Worm (Caenorhabditis elegans) whole organism, young adult: ENCODE measurements around the gene C56G2.5.

ENCODE experiments used
- B0019.2 ChIP-seq: fragments of 200-800 bp; sonication (Bioruptor generic); conservative IDR thresholded peaks from 2 replicates; pipeline ENCODE4 v1.3.6; 2022; ENCODE audit warnings: missing genetic modification reagents, missing genetic modification characterization, missing compliant biosample characterization
- B0336.3 ChIP-seq: fragments of 200-800 bp; sonication (Bioruptor generic); IDR thresholded peaks from 2 replicates; pipeline ENCODE4 v1.3.6; 2022; ENCODE audit warnings: missing genetic modification characterization, missing compliant biosample characterization
- F10E7.11 ChIP-seq: sonication (generic microtip); optimal IDR thresholded peaks from 2 replicates; lab custom pipeline; 2017; ENCODE audit warnings: mild to moderate bottlenecking, missing genetic modification characterization, moderate library complexity, missing compliant biosample characterization
- F33H1.4 ChIP-seq: fragments of 200-800 bp; sonication (Bioruptor generic); IDR thresholded peaks from 2 replicates; pipeline ENCODE4 v1.3.6; 2022; ENCODE audit warnings: missing genetic modification reagents, missing genetic modification characterization, missing compliant biosample characterization
- F37B4.10 ChIP-seq: fragments of 200-800 bp; sonication (Bioruptor generic); IDR thresholded peaks from 2 replicates; pipeline ENCODE4 v1.3.6; 2022; ENCODE audit warnings: missing genetic modification characterization, missing compliant biosample characterization
- K12H6.12 ChIP-seq: fragments of 200-800 bp; sonication (Bioruptor generic); optimal IDR thresholded peaks from 2 replicates; lab custom pipeline; 2018; ENCODE audit warnings: mild to moderate bottlenecking, missing genetic modification characterization, missing compliant biosample characterization
- T26A5.8 ChIP-seq: sonication (generic microtip); optimal IDR thresholded peaks from 2 replicates; lab custom pipeline; 2016; ENCODE audit warnings: missing genetic modification characterization, missing compliant biosample characterization
- Y53G8AR.9 ChIP-seq: fragments of 200-800 bp; sonication (Bioruptor generic); conservative IDR thresholded peaks from 2 replicates; pipeline ENCODE4 v1.3.6; 2022; ENCODE audit warnings: missing genetic modification reagents, missing genetic modification characterization, missing compliant biosample characterization
- Y67H2A.10 ChIP-seq: fragments of 200-800 bp; sonication (Bioruptor generic); conservative IDR thresholded peaks from 2 replicates; pipeline ENCODE4 v1.3.6; 2022; ENCODE audit warnings: missing genetic modification reagents, missing genetic modification characterization, missing compliant biosample characterization
- akir-1 ChIP-seq: fragments of 200-800 bp; sonication (Bioruptor generic); optimal IDR thresholded peaks from 2 replicates; lab custom pipeline; 2018; ENCODE audit warnings: mild to moderate bottlenecking, missing genetic modification characterization, moderate library complexity, missing compliant biosample characterization
- atf-7 ChIP-seq: sonication (generic microtip); optimal IDR thresholded peaks from 2 replicates; lab custom pipeline; 2017; ENCODE audit warnings: mild to moderate bottlenecking, missing genetic modification characterization, missing compliant biosample characterization
- athp-1 ChIP-seq: sonication (generic microtip); optimal IDR thresholded peaks from 2 replicates; lab custom pipeline; 2017; ENCODE audit warnings: mild to moderate bottlenecking, missing genetic modification characterization, missing compliant biosample characterization
- attf-5 ChIP-seq: fragments of 200-800 bp; sonication (Bioruptor generic); optimal IDR thresholded peaks from 2 replicates; lab custom pipeline; 2018; ENCODE audit warnings: mild to moderate bottlenecking, missing genetic modification characterization, missing compliant biosample characterization
- bed-2 ChIP-seq: fragments of 200-800 bp; sonication (Bioruptor generic); IDR thresholded peaks from 2 replicates; pipeline ENCODE4 v1.3.6; 2022; ENCODE audit warnings: missing genetic modification reagents, missing genetic modification characterization, missing compliant biosample characterization
- ccch-3 ChIP-seq: fragments of 200-800 bp; sonication (Bioruptor generic); optimal IDR thresholded peaks from 2 replicates; lab custom pipeline; 2018; ENCODE audit warnings: mild to moderate bottlenecking, missing genetic modification characterization, missing compliant biosample characterization
- cebp-1 ChIP-seq, 2 experiments: fragments of 200-800 bp in 1 of 2; sonication (Bioruptor generic) in 1 of 2; sonication (generic microtip) in 1 of 2; IDR thresholded peaks in 1 of 2; optimal IDR thresholded peaks in 1 of 2; 2 replicates each; pipeline versions ENCODE4 v1.3.6 to Lab custom; 2017 to 2022; ENCODE audit warnings: missing compliant biosample characterization in 2 of 2, missing genetic modification characterization in 2 of 2, mild to moderate bottlenecking in 1 of 2, missing genetic modification reagents in 1 of 2, moderate library complexity in 1 of 2
- ceh-27 ChIP-seq: fragments of 200-800 bp; sonication (Bioruptor generic); optimal IDR thresholded peaks from 2 replicates; lab custom pipeline; 2018; ENCODE audit warnings: mild to moderate bottlenecking, missing genetic modification characterization, moderate library complexity, missing compliant biosample characterization
- chd-7 ChIP-seq: sonication (generic microtip); optimal IDR thresholded peaks from 2 replicates; lab custom pipeline; 2016; ENCODE audit warnings: mild to moderate bottlenecking, missing genetic modification characterization, moderate library complexity, missing compliant biosample characterization
- die-1 ChIP-seq: sonication (generic microtip); optimal IDR thresholded peaks from 2 replicates; lab custom pipeline; 2016; ENCODE audit warnings: missing genotype, mild to moderate bottlenecking, missing genetic modification characterization, missing compliant biosample characterization
- dpff-1 ChIP-seq: sonication (generic microtip); optimal IDR thresholded peaks from 2 replicates; lab custom pipeline; 2017; ENCODE audit warnings: mild to moderate bottlenecking, missing genetic modification characterization, missing compliant biosample characterization
- egl-18 ChIP-seq: fragments of 200-800 bp; sonication (Bioruptor generic); IDR thresholded peaks from 2 replicates; pipeline ENCODE4 v1.3.6; 2022; ENCODE audit warnings: missing genetic modification reagents, missing genetic modification characterization, missing compliant biosample characterization
- egrh-3 ChIP-seq: fragments of 200-800 bp; sonication (Bioruptor generic); IDR thresholded peaks from 2 replicates; pipeline ENCODE4 v1.3.6; 2022; ENCODE audit warnings: missing genetic modification reagents, missing genetic modification characterization, missing compliant biosample characterization
- ets-4 ChIP-seq: fragments of 200-800 bp; sonication (Bioruptor generic); optimal IDR thresholded peaks from 2 replicates; lab custom pipeline; 2018; ENCODE audit warnings: mild to moderate bottlenecking, missing genetic modification characterization, missing compliant biosample characterization
- hsf-1 ChIP-seq: fragments of 200-800 bp; sonication (Bioruptor generic); IDR thresholded peaks from 2 replicates; pipeline ENCODE4 v1.3.6; 2022; ENCODE audit warnings: missing genetic modification reagents, missing genetic modification characterization, missing compliant biosample characterization
- let-607 ChIP-seq, 2 experiments: fragments of 200-800 bp in 1 of 2; sonication (Bioruptor generic) in 1 of 2; sonication (generic microtip) in 1 of 2; optimal IDR thresholded peaks; 2 replicates each; lab custom pipeline; 2016 to 2018; ENCODE audit warnings: mild to moderate bottlenecking in 2 of 2, missing compliant biosample characterization in 2 of 2, missing genetic modification characterization in 2 of 2, moderate library complexity in 2 of 2, missing genotype in 1 of 2
- lin-26 ChIP-seq: fragments of 200-800 bp; sonication (Bioruptor generic); IDR thresholded peaks from 2 replicates; pipeline ENCODE4 v1.3.6; 2022; ENCODE audit warnings: missing genetic modification reagents, missing genetic modification characterization, missing compliant biosample characterization
- lin-35 ChIP-seq, 3 experiments: fragments of 150-350 bp in 2 of 3; sonication (generic microtip) in 1 of 3; optimal IDR thresholded peaks; 2 replicates each; lab custom pipeline; 2014 to 2018; ENCODE audit warnings: missing biosample characterization in 3 of 3, missing genetic modification characterization in 3 of 3, missing genetic modification reagents in 3 of 3
- lin-40 ChIP-seq: sonication (generic microtip); optimal IDR thresholded peaks from 2 replicates; lab custom pipeline; 2016; ENCODE audit warnings: missing genetic modification characterization, mild to moderate bottlenecking, missing compliant biosample characterization, missing genotype, missing genetic modification reagents
- lir-1 ChIP-seq: fragments of 200-800 bp; sonication (Bioruptor generic); conservative IDR thresholded peaks from 2 replicates; pipeline ENCODE4 v1.3.6; 2022; ENCODE audit warnings: missing genetic modification reagents, missing genetic modification characterization, missing compliant biosample characterization
- madf-10 ChIP-seq: sonication (generic microtip); optimal IDR thresholded peaks from 2 replicates; lab custom pipeline; 2016; ENCODE audit warnings: mild to moderate bottlenecking, missing genetic modification characterization, missing compliant biosample characterization
- madf-6 ChIP-seq: fragments of 200-800 bp; sonication (Bioruptor generic); IDR thresholded peaks from 2 replicates; pipeline ENCODE4 v1.3.6; 2022; ENCODE audit warnings: missing genetic modification reagents, missing genetic modification characterization, missing compliant biosample characterization
- mel-28 ChIP-seq: sonication (generic microtip); optimal IDR thresholded peaks from 2 replicates; lab custom pipeline; 2016; ENCODE audit warnings: borderline replicate concordance, mild to moderate bottlenecking, missing genetic modification characterization, missing compliant biosample characterization
- mes-4 ChIP-seq: sonication (generic microtip); optimal IDR thresholded peaks from 2 replicates; lab custom pipeline; 2016; ENCODE audit warnings: missing genotype, missing genetic modification characterization, missing compliant biosample characterization
- nhr-80 ChIP-seq: sonication (generic microtip); optimal IDR thresholded peaks from 2 replicates; lab custom pipeline; 2016; ENCODE audit warnings: missing genetic modification characterization, missing compliant biosample characterization
- pbrm-1 ChIP-seq: fragments of 200-800 bp; sonication (Bioruptor generic); IDR thresholded peaks from 2 replicates; pipeline ENCODE4 v1.3.6; 2022; ENCODE audit warnings: missing genetic modification reagents, missing genetic modification characterization, missing compliant biosample characterization
- rcor-1 ChIP-seq: fragments of 200-800 bp; sonication (Bioruptor generic); IDR thresholded peaks from 2 replicates; pipeline ENCODE4 v1.3.6; 2022; ENCODE audit warnings: missing genetic modification reagents, missing genetic modification characterization, missing compliant biosample characterization
- sdz-38 ChIP-seq: sonication (generic microtip); optimal IDR thresholded peaks from 2 replicates; lab custom pipeline; 2016; ENCODE audit warnings: missing genotype, missing genetic modification characterization, missing compliant biosample characterization
- snpc-1.1 ChIP-seq: sonication (generic microtip); optimal IDR thresholded peaks from 2 replicates; lab custom pipeline; 2017; ENCODE audit warnings: missing genetic modification characterization, mild to moderate bottlenecking, missing compliant biosample characterization, antibody characterized with exemption, moderate library complexity, missing genotype, missing genetic modification reagents; ENCODE audit not compliant: insufficient read depth
- sptf-2 ChIP-seq: fragments of 200-800 bp; sonication (Bioruptor generic); optimal IDR thresholded peaks from 2 replicates; lab custom pipeline; 2018; ENCODE audit warnings: mild to moderate bottlenecking, missing genetic modification characterization, missing compliant biosample characterization
- tlf-1 ChIP-seq: fragments of 200-800 bp; sonication (Bioruptor generic); optimal IDR thresholded peaks from 2 replicates; lab custom pipeline; 2018; ENCODE audit warnings: mild to moderate bottlenecking, missing genetic modification characterization, missing compliant biosample characterization
- zfh-2 ChIP-seq: fragments of 200-800 bp; sonication (Bioruptor generic); conservative IDR thresholded peaks from 2 replicates; pipeline ENCODE4 v1.3.6; 2022; ENCODE audit warnings: missing genetic modification reagents, missing genetic modification characterization, missing compliant biosample characterization
- ztf-22 ChIP-seq: fragments of 200-800 bp; sonication (Bioruptor generic); optimal IDR thresholded peaks from 2 replicates; lab custom pipeline; 2018; ENCODE audit warnings: mild to moderate bottlenecking, missing genetic modification characterization, moderate library complexity, missing compliant biosample characterization
- ztf-26 ChIP-seq: sonication (generic microtip); optimal IDR thresholded peaks from 2 replicates; lab custom pipeline; 2017; ENCODE audit warnings: missing genetic modification characterization, missing compliant biosample characterization

C56G2.5 gene

ce11 chrIII:6348578-6348977 lies 24.5 kb upstream of the C56G2.5 start:
- TF ChIP-seq let-607 (tag; optimal IDR thresholded peaks at IDR 0.05; lab: Kevin White, UChicago), result no peak
- TF ChIP-seq cebp-1 (GFP tag; IDR thresholded peaks at IDR 0.05; lab: Robert Waterston, UW), result no peak
- peak; percentile 30 for TF ChIP-seq cebp-1 (tag; optimal IDR thresholded peaks at IDR 0.05; lab: Kevin White, UChicago)
- TF ChIP-seq lin-35 (GFP tag; optimal IDR thresholded peaks at IDR 0.05; lab: Kevin White, UChicago), result peak in 1 of 3 experiments; percentile 11
- TF ChIP-seq mel-28 (tag; lab: Kevin White, UChicago), result no peak
- TF ChIP-seq lin-26 (GFP tag; lab: Robert Waterston, UW), result no peak
- no peak for TF ChIP-seq die-1 (tag; lab: Kevin White, UChicago)
- TF ChIP-seq ceh-27 (GFP tag; lab: Kevin White, UChicago), result peak; percentile 57
- peak; percentile 34; the same call in 1 of the 2 replicates for TF ChIP-seq madf-6 (GFP tag; lab: Robert Waterston, UW)
- TF ChIP-seq B0336.3 (GFP tag; lab: Robert Waterston, UW), result no peak
- TF ChIP-seq F10E7.11 (tag; lab: Kevin White, UChicago), result peak; percentile 27
- no peak for TF ChIP-seq K12H6.12
- no peak for TF ChIP-seq dpff-1 (tag; lab: Kevin White, UChicago)
- TF ChIP-seq akir-1 (GFP tag; lab: Kevin White, UChicago), result no peak
- peak; percentile 26 for TF ChIP-seq lin-40 (tag; lab: Kevin White, UChicago)
- TF ChIP-seq F37B4.10 (GFP tag; lab: Robert Waterston, UW), result no peak
- peak; percentile 75 for TF ChIP-seq atf-7 (tag; lab: Kevin White, UChicago)
- no peak for TF ChIP-seq T26A5.8
- peak; percentile 42; the same call in 1 of the 2 replicates for TF ChIP-seq zfh-2 (GFP tag; lab: Robert Waterston, UW)
- TF ChIP-seq ccch-3 (GFP tag; lab: Kevin White, UChicago), result no peak
- TF ChIP-seq pbrm-1 (GFP tag; lab: Robert Waterston, UW), result 0 out of 2 replicates have a peak, but pooled peaks have one; percentile 15
- peak; percentile 52 for TF ChIP-seq chd-7
- 0 out of 2 replicates have a peak, but pooled peaks have one; percentile 38 for TF ChIP-seq hsf-1 (GFP tag; lab: Robert Waterston, UW)

- TF ChIP-seq Y53G8AR.9 (0 out of 2 replicates have a peak, but pooled peaks have one; percentile 49), cebp-1 (GFP tag; IDR thresholded peaks at IDR 0.05; lab: Robert Waterston, UW) (no peak), cebp-1 (tag; optimal IDR thresholded peaks at IDR 0.05; lab: Kevin White, UChicago) (no peak), lin-40 (tag; lab: Kevin White, UChicago) (no peak), nhr-80 (tag; lab: Kevin White, UChicago) (peak; percentile 23), lir-1 (GFP tag; lab: Robert Waterston, UW) (no peak), athp-1 (tag; lab: Kevin White, UChicago) (no peak)
Measured at ce11 chrIII:6345968-6346498, 22.0 kb upstream of the C56G2.5 start, which contains the start of the genes trmt-10C.2 and C56G2.22. Gene trmt-10C.2, plus strand, starts transcription at chrIII:6346281. Gene C56G2.22, plus strand, starts transcription at chrIII:6346448.

- TF ChIP-seq ztf-22 (GFP tag; lab: Kevin White, UChicago), result no peak
- no peak for TF ChIP-seq ccch-3 (GFP tag; lab: Kevin White, UChicago)
- no peak for TF ChIP-seq snpc-1.1 (tag; lab: Kevin White, UChicago)
- peak; percentile 37 for TF ChIP-seq madf-10
- no peak for TF ChIP-seq egrh-3 (GFP tag; lab: Robert Waterston, UW)
- no peak for TF ChIP-seq Y67H2A.10 (GFP tag; lab: Robert Waterston, UW)
- no peak for TF ChIP-seq sdz-38 (tag; lab: Kevin White, UChicago)
- peak; percentile 76 for TF ChIP-seq attf-5 (GFP tag; lab: Kevin White, UChicago)
- TF ChIP-seq mes-4 (tag; lab: Kevin White, UChicago), result no peak
- TF ChIP-seq tlf-1 (GFP tag; lab: Kevin White, UChicago), result peak; percentile 54
- peak; percentile 57 for TF ChIP-seq B0019.2 (GFP tag; lab: Robert Waterston, UW)
- peak; percentile 13 for TF ChIP-seq ztf-26 (tag; lab: Kevin White, UChicago)
- TF ChIP-seq lin-26 (GFP tag; lab: Robert Waterston, UW), result no peak
- peak; percentile 83 for TF ChIP-seq pbrm-1 (GFP tag; lab: Robert Waterston, UW)
- TF ChIP-seq rcor-1 (GFP tag; lab: Robert Waterston, UW), result peak; percentile 73
- TF ChIP-seq sptf-2 (GFP tag; lab: Kevin White, UChicago), result no peak
- no peak for TF ChIP-seq egl-18 (GFP tag; lab: Robert Waterston, UW)
- no peak for TF ChIP-seq die-1 (tag; lab: Kevin White, UChicago)
- TF ChIP-seq ets-4 (GFP tag; lab: Kevin White, UChicago), result no peak
- peak; percentile 61 for TF ChIP-seq F33H1.4 (GFP tag; lab: Robert Waterston, UW)
- no peak for TF ChIP-seq bed-2 (GFP tag; lab: Robert Waterston, UW)
Measured at ce11 chrIII:6344737-6345136, 20.7 kb upstream of the C56G2.5 start.
